Worm (Caenorhabditis elegans) whole organism, L3 larva: ENCODE measurements around the gene mig-38.

Experiments
- lin-39 ChIP-seq: fragments of 150-350 bp; optimal IDR thresholded peaks from 2 replicates; lab custom pipeline; 2018; ENCODE audit warnings: missing biosample characterization, missing genetic modification reagents, missing genetic modification characterization
- mdl-1 ChIP-seq: fragments of 150-350 bp; optimal IDR thresholded peaks from 2 replicates; lab custom pipeline; 2014; ENCODE audit warnings: missing biosample characterization, missing genetic modification characterization
- nhr-77 ChIP-seq: fragments of 150-350 bp; optimal IDR thresholded peaks from 2 replicates; lab custom pipeline; 2014; ENCODE audit warnings: missing biosample characterization, missing genetic modification characterization
- skn-1 ChIP-seq: fragments of 150-350 bp; optimal IDR thresholded peaks from 2 replicates; lab custom pipeline; 2014; ENCODE audit warnings: missing biosample characterization, missing genetic modification characterization
- unc-62 ChIP-seq: fragments of 150-350 bp; sonication (generic microtip); optimal IDR thresholded peaks from 4 replicates; lab custom pipeline; 2014; ENCODE audit warnings: missing biosample characterization, missing genetic modification reagents, missing genetic modification characterization
- ztf-4 ChIP-seq: fragments of 150-350 bp; optimal IDR thresholded peaks from 2 replicates; lab custom pipeline; 2014; ENCODE audit warnings: missing biosample characterization, missing genetic modification characterization

- TF ChIP-seq mdl-1 (tag; lab: Kevin White, UChicago) = no peak
- no peak for TF ChIP-seq lin-39 (tag; lab: Kevin White, UChicago)
- TF ChIP-seq nhr-77 (tag; lab: Kevin White, UChicago) = no peak
- TF ChIP-seq ztf-4 = no peak
- TF ChIP-seq unc-62 (GFP tag; lab: Kevin White, UChicago) = no peak
- peak; percentile 39 for TF ChIP-seq skn-1 (tag; lab: Kevin White, UChicago)
These were observed 41.7 kb downstream of the mig-38 start, which contains the start of gene mars-1 for ce11 chrIV:11635437-11636408.
